Worm (Caenorhabditis elegans) whole organism, L4/young adult: ENCODE measurements around the gene Y67D8B.2.

Experiments
- W03F9.2 ChIP-seq: fragments of 150-350 bp; optimal IDR thresholded peaks from 2 replicates; lab custom pipeline; 2014; ENCODE audit warnings: missing biosample characterization, missing genetic modification characterization
- dao-5 ChIP-seq: sonication (generic microtip); optimal IDR thresholded peaks from 2 replicates; lab custom pipeline; 2016; ENCODE audit warnings: missing genotype, missing genetic modification characterization, moderate library complexity, missing compliant biosample characterization
- him-1 ChIP-seq: sonication (generic microtip); optimal IDR thresholded peaks from 2 replicates; lab custom pipeline; 2016; ENCODE audit warnings: missing genotype, missing genetic modification reagents, missing genetic modification characterization, missing compliant biosample characterization

ce11 chrIV:3199041-3199440 lies 7.7 kb upstream of the Y67D8B.2 start:
- TF ChIP-seq him-1 (tag; lab: Kevin White, UChicago) (no peak), W03F9.2 (tag; lab: Kevin White, UChicago) (no peak), dao-5 (no peak)
